Worm (Caenorhabditis elegans): ENCODE results near the gene abf-4.

The abf-4 gene

ce11 chrV:20558270-20558669, at the start of gene abf-4:
TSS of gene abf-4 (minus strand) at chrV:20558370.
- TF ChIP-seq lin-1 (GFP tag; IDR thresholded peaks at IDR 0.05) (no peak), nhr-237 (tag; optimal IDR thresholded peaks at IDR 0.05) (no peak), nhr-41 (GFP tag; IDR thresholded peaks at IDR 0.05) (no peak), tra-1 (GFP tag; IDR thresholded peaks at IDR 0.05) (no peak), dmd-8 (GFP tag; IDR thresholded peaks at IDR 0.05) (no peak), mdt-29 (GFP tag; IDR thresholded peaks at IDR 0.05) (no peak), lin-29 (GFP tag; IDR thresholded peaks at IDR 0.05) (no peak), set-16 (GFP tag; IDR thresholded peaks at IDR 0.05) (no peak), ceh-28 (tag; optimal IDR thresholded peaks at IDR 0.05) (no peak), ztf-11 (tag; optimal IDR thresholded peaks at IDR 0.05) (no peak), ZK337.2 (GFP tag; IDR thresholded peaks at IDR 0.05) (no peak), jun-1 (tag; optimal IDR thresholded peaks at IDR 0.05) (no peak), mdl-1 (tag; optimal IDR thresholded peaks at IDR 0.05) (no peak), vab-7 (GFP tag; IDR thresholded peaks at IDR 0.05) (no peak), php-3 (GFP tag; IDR thresholded peaks at IDR 0.05) (no peak), mes-2 (tag; optimal IDR thresholded peaks at IDR 0.05; ENCODE audit: poor library complexity, severe bottlenecking) (no peak), R02D3.7 (tag; optimal IDR thresholded peaks at IDR 0.05) (no peak), cey-2 (tag; optimal IDR thresholded peaks at IDR 0.05; ENCODE audit: borderline replicate concordance, insufficient read depth) (no peak), ces-1 (GFP tag; optimal IDR thresholded peaks at IDR 0.05) (no peak), dmd-9 (GFP tag; IDR thresholded peaks at IDR 0.05) (no peak)

DNA sequence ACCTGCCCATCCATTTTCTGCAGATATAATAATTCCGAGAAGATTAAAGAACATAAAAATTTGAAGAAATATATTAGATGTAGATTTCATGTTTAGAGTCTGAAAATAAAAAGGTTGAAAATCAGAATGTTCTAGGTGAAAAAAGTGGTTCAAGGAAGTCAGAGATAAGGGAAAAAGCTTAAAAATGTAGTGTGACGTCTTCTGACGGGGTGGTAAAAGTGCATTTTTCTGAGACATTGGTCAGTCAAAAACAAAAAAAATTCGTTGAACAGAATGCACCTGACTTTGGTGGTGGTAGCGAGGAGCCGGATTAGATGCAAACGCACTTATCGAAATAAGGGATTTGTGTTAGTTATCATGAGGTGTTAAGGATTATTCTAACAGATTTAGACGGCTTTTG, 48.4 kb upstream of the abf-4 start, which contains the start of gene F46B3.23:
Gene F46B3.23 (minus strand): TSS at position 101 of the 400 bp plus-strand sequence.
- TF ChIP-seq gei-8 (GFP tag; optimal IDR thresholded peaks at IDR 0.05) = no peak
- TF ChIP-seq duxl-1 (tag; optimal IDR thresholded peaks at IDR 0.05; ENCODE audit: poor library complexity) = no peak

DNA sequence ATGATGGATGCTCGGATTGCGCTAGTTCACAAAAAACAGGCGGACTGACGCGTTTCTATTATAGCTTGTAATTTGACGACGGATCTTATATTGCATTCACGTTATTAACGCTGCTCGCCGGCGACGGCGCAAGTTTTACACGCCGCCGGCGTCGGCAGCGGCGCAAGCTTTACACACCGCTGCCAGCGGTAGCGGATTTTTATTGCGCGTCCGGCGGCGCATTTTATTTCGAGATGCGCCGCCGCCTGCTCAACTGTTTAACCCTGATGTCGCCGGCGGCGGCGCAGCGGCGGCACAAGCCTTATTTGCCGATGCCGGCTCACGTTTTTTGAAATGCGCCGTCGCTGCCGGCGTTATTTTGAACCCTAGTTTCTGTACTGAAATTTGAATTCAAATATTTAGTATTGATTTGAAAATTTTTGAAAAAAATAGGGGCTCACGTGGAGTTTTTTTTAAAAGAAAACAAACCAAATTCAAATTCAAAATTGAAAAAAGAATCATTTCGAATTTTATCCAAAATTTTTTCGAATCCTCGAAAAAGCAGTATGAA, 46.5 kb upstream of the abf-4 start, which contains the start of gene ttr-57:
Gene ttr-57 (plus strand): TSS at position 500 of the 550 bp plus-strand sequence.
- TF ChIP-seq F37D6.2 (tag; optimal IDR thresholded peaks at IDR 0.05) (no peak), F44E2.7 (GFP tag; IDR thresholded peaks at IDR 0.05) (0 out of 2 replicates have a peak, but pooled peaks have one; percentile 69), egl-43 (GFP tag; IDR thresholded peaks at IDR 0.05) (0 out of 2 replicates have a peak, but pooled peaks have one; percentile 36), set-16 (GFP tag; IDR thresholded peaks at IDR 0.05) (peak; percentile 86), nhr-42 (GFP tag; IDR thresholded peaks at IDR 0.05) (0 out of 2 replicates have a peak, but pooled peaks have one; percentile 35)

- TF ChIP-seq lin-15B (tag; optimal IDR thresholded peaks at IDR 0.05) (no peak), ceh-20 (GFP tag; IDR thresholded peaks at IDR 0.05) (no peak), unc-62 (GFP tag; optimal IDR thresholded peaks at IDR 0.05 in 1 of 2) (peak in 1 of 2 experiments; percentile 14), unc-62 (tag; optimal IDR thresholded peaks at IDR 0.05) (no peak), nhr-102 (tag; optimal IDR thresholded peaks at IDR 0.05) (no peak), nhr-10 (tag; optimal IDR thresholded peaks at IDR 0.05) (no peak), sdz-12 (GFP tag; optimal IDR thresholded peaks at IDR 0.05) (no peak), lin-1 (GFP tag; IDR thresholded peaks at IDR 0.05) (no peak)
These were observed 44.8 kb upstream of the abf-4 start, which contains the start of gene ttr-11 for ce11 chrV:20603014-20603413. TSS of gene ttr-11 (plus strand) at chrV:20603314.

DNA sequence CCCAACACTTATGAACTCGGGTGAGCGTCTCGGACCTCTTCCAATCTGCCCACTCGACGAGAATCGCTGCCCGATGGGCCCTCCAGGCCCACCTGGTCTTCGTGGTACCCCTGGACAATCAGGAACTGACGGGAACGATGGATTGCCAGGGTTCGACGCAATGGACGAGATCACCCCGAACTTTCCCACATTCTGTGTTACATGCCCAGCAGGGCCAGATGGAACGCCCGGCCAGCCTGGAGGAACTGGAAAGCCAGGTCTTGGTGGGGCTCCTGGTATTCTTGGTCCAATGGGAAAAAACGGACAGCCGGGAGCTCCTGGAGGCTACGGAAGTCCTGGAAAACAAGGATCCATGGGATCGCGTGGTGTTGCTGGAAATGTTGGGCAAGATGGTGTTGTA, 42.5 kb upstream of the abf-4 start:
- TF ChIP-seq snpc-1.2 (GFP tag; IDR thresholded peaks at IDR 0.05) (no peak), rbr-2 (tag; optimal IDR thresholded peaks at IDR 0.05) (no peak), lin-15B (tag; optimal IDR thresholded peaks at IDR 0.05) (no peak), madf-9 (GFP tag; conservative IDR thresholded peaks at IDR 0.05) (no peak), F44E2.7 (GFP tag; IDR thresholded peaks at IDR 0.05) (0 out of 2 replicates have a peak, but pooled peaks have one; percentile 31), ceh-28 (tag; optimal IDR thresholded peaks at IDR 0.05) (no peak), ces-1 (GFP tag; optimal IDR thresholded peaks at IDR 0.05) (no peak), set-16 (GFP tag; IDR thresholded peaks at IDR 0.05) (peak; percentile 76; the same call in 1 of the 2 replicates), aha-1 (tag) (no peak), vab-7 (GFP tag; IDR thresholded peaks at IDR 0.05) (no peak), mep-1 (tag; optimal IDR thresholded peaks at IDR 0.05) (no peak), nhr-111 (GFP tag; optimal IDR thresholded peaks at IDR 0.05) (no peak), ceh-32 (tag; optimal IDR thresholded peaks at IDR 0.05; ENCODE audit: poor library complexity) (no peak)
